Fruit fly (Drosophila melanogaster): Measurements from ENCODE around the gene Zif.

DNA sequence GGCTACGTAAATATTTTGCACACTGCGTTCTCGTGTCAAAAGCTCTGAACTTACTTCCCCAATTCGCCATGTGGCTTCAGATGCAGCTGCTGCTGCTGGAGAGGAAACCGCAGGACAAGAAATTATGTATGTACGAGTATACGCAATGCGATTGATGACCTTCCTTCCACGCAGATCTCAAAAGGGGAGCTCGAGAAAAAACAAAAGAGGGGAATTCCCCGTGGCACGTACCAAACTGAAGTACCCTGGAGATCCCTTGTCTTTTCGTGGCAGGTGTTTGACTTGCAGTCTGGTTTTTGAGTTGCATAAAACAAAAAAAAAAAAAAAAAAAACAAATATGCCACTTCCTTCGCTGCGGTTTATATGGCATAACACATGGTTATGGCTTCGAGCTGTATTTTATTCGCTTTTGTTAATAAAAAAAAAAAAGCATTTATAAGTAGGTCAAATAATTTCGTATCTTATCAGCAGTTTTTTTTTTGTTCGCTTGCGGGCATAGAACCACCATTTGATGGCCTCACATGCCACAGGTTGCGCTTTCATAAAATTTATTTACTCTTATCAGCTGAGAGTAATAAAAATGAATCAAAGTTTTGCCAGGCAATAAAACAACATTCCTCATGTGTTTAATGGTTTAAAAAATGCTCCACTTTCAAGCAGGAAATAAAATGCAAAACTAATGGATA lies 24.0 kb upstream of the Zif start:
- TF ChIP-seq CG8301 (tag; optimal IDR thresholded peaks at IDR 0.05) (no peak), Pif1A (GFP tag; optimal IDR thresholded peaks at IDR 0.05) (peak; percentile 24), rn (GFP tag; IDR thresholded peaks at IDR 0.05) (no peak), CG4496 (GFP tag; IDR thresholded peaks at IDR 0.05) (no peak), CG15710 (tag; optimal IDR thresholded peaks at IDR 0.05) (no peak), CG14655 (GFP tag; optimal IDR thresholded peaks at IDR 0.05) (no peak), CG32121 (GFP tag; IDR thresholded peaks at IDR 0.05) (no peak), CG10348 (GFP tag; IDR thresholded peaks at IDR 0.05) (no peak), D1 (tag; optimal IDR thresholded peaks at IDR 0.05) (no peak), CG34367 (tag; optimal IDR thresholded peaks at IDR 0.05) (no peak), CG8159 (tag; optimal IDR thresholded peaks at IDR 0.05) (no peak)
